Fruit fly (Drosophila melanogaster) whole organism, pupa: ENCODE results near the gene CG6770.

Experiments used
- CG13204 ChIP-seq: fragments of 200-800 bp; sonication (Bioruptor generic); optimal IDR thresholded peaks from 2 replicates; lab custom pipeline; 2018; ENCODE audit warnings: missing biosample characterization, mild to moderate bottlenecking, missing genetic modification characterization, moderate library complexity
- CG14655 ChIP-seq: fragments of 200-800 bp; sonication (Bioruptor generic); optimal IDR thresholded peaks from 3 replicates; lab custom pipeline; 2017; ENCODE audit warnings: mild to moderate bottlenecking, missing biosample characterization, missing genetic modification reagents, missing genetic modification characterization
- CG15710 ChIP-seq: fragments of 200-800 bp; sonication (Bioruptor generic); optimal IDR thresholded peaks from 2 replicates; lab custom pipeline; 2018; ENCODE audit warnings: missing biosample characterization, mild to moderate bottlenecking, missing genetic modification characterization, moderate library complexity
- CG32121 ChIP-seq: fragments of 200-800 bp; sonication (Bioruptor generic); IDR thresholded peaks from 2 replicates; pipeline ENCODE4 v1.3.6; 2022; ENCODE audit warnings: missing biosample characterization, missing genetic modification characterization
- CG34367 ChIP-seq: fragments of 200-800 bp; sonication (Bioruptor generic); optimal IDR thresholded peaks from 2 replicates; lab custom pipeline; 2018; ENCODE audit warnings: missing biosample characterization, mild to moderate bottlenecking, missing genetic modification characterization
- CG9948 ChIP-seq: fragments of 200-800 bp; sonication (Bioruptor generic); optimal IDR thresholded peaks from 2 replicates; lab custom pipeline; 2018; ENCODE audit warnings: missing biosample characterization, mild to moderate bottlenecking, missing genetic modification characterization, moderate library complexity
- D1 ChIP-seq: fragments of 200-800 bp; sonication (Bioruptor generic); optimal IDR thresholded peaks from 2 replicates; lab custom pipeline; 2018; ENCODE audit warnings: missing biosample characterization, mild to moderate bottlenecking, missing genetic modification characterization, moderate library complexity
- EcR ChIP-seq: fragments of 200-800 bp; sonication (Bioruptor generic); optimal IDR thresholded peaks from 3 replicates; lab custom pipeline; 2019; ENCODE audit warnings: missing biosample characterization, missing genetic modification characterization, mild to moderate bottlenecking, moderate library complexity, missing genetic modification reagents
- Pif1A ChIP-seq: fragments of 200-800 bp; sonication (Bioruptor generic); optimal IDR thresholded peaks from 3 replicates; lab custom pipeline; 2016; ENCODE audit warnings: missing biosample characterization, missing genetic modification characterization
- Snoo ChIP-seq: fragments of 200-800 bp; sonication (Bioruptor generic); optimal IDR thresholded peaks from 3 replicates; lab custom pipeline; 2017; ENCODE audit warnings: missing biosample characterization, mild to moderate bottlenecking, missing genetic modification characterization, inconsistent platforms
- gl ChIP-seq: fragments of 200-800 bp; sonication (Bioruptor generic); optimal IDR thresholded peaks from 2 replicates; lab custom pipeline; 2018; ENCODE audit warnings: missing biosample characterization, mild to moderate bottlenecking, missing genetic modification characterization
- rn ChIP-seq: fragments of 200-800 bp; sonication (Bioruptor generic); IDR thresholded peaks from 2 replicates; pipeline ENCODE4 v1.3.6; 2022; ENCODE audit warnings: missing biosample characterization, missing genetic modification characterization

dm6 chr2L:12091522-12091921 is 45.6 kb upstream of the CG6770 start, which contains the start of gene Pex19:
- TF ChIP-seq gl = no peak
- no peak for TF ChIP-seq CG14655
- TF ChIP-seq EcR (GFP tag; lab: Kevin White, UChicago) = no peak
- TF ChIP-seq CG34367 (tag; lab: Kevin White, UChicago) = no peak
- TF ChIP-seq CG9948 (tag; lab: Kevin White, UChicago) = no peak
- no peak for TF ChIP-seq D1 (tag; lab: Kevin White, UChicago)
- no peak for TF ChIP-seq CG32121 (GFP tag; lab: Robert Waterston, UW)
- TF ChIP-seq CG15710 = no peak
- TF ChIP-seq Snoo (tag; lab: Kevin White, UChicago) = no peak
- no peak for TF ChIP-seq Pif1A (GFP tag; lab: Kevin White, UChicago)
- TF ChIP-seq CG13204 (GFP tag; lab: Kevin White, UChicago) = no peak
- no peak for TF ChIP-seq rn (GFP tag; lab: Robert Waterston, UW)
